Fruit fly (Drosophila melanogaster): ENCODE data around the gene CG16986.

CG16986 gene

dm6 chr3L:2585794-2586741 is 14.1 kb upstream of the CG16986 start, which contains the start of gene msn (continued):
- peak; percentile 63 for TF ChIP-seq CG15514 (GFP tag; optimal IDR thresholded peaks at IDR 0.05)
- TF ChIP-seq ap (GFP tag; IDR thresholded peaks at IDR 0.05) = no peak
- TF ChIP-seq D19B (GFP tag; optimal IDR thresholded peaks at IDR 0.05) = no peak
- no peak for TF ChIP-seq CG1529 (GFP tag; optimal IDR thresholded peaks at IDR 0.05)
- TF ChIP-seq jumu (GFP tag; optimal IDR thresholded peaks at IDR 0.05) = no peak
- TF ChIP-seq Mad (GFP tag; optimal IDR thresholded peaks at IDR 0.05) = no peak
- peak; percentile 44; the same call in 1 of the 3 replicates for TF ChIP-seq ken (GFP tag; IDR thresholded peaks at IDR 0.05)
- no peak for TF ChIP-seq Doc2 (GFP tag; IDR thresholded peaks at IDR 0.05)
- TF ChIP-seq pum (GFP tag; optimal IDR thresholded peaks at IDR 0.05) = no peak
- no peak for TF ChIP-seq shn (GFP tag; optimal IDR thresholded peaks at IDR 0.05)
- TF ChIP-seq sqz (GFP tag; optimal IDR thresholded peaks at IDR 0.05) = peak; percentile 91
- TF ChIP-seq CG6272 (GFP tag; IDR thresholded peaks at IDR 0.05) = peak; percentile 21; the same call in 1 of the 2 replicates
- TF ChIP-seq sens-2 (GFP tag; IDR thresholded peaks at IDR 0.05) = 0 out of 2 replicates have a peak, but pooled peaks have one; percentile 7
- TF ChIP-seq Sry-β (GFP tag; optimal IDR thresholded peaks at IDR 0.05) = no peak
- TF ChIP-seq Fer1 (GFP tag; optimal IDR thresholded peaks at IDR 0.05) = peak; percentile 77
- TF ChIP-seq Abd-B (GFP tag; optimal IDR thresholded peaks at IDR 0.05) = peak; percentile 20
- TF ChIP-seq CG18476 (GFP tag; optimal IDR thresholded peaks at IDR 0.05) = no peak
- no peak for TF ChIP-seq eve (GFP tag; optimal IDR thresholded peaks at IDR 0.05)
- TF ChIP-seq CG11456 (GFP tag; IDR thresholded peaks at IDR 0.05) = 0 out of 3 replicates have a peak, but pooled peaks have one; percentile 37
- peak; percentile 91 for TF ChIP-seq sens (GFP tag)
- TF ChIP-seq btn (GFP tag; optimal IDR thresholded peaks at IDR 0.05) = peak; percentile 27
- no peak; the same call in 2 of the 3 replicates for TF ChIP-seq so (GFP tag; IDR thresholded peaks at IDR 0.05)
- TF ChIP-seq Hmr (GFP tag; optimal IDR thresholded peaks at IDR 0.05) = peak; percentile 55
- TF ChIP-seq nom (GFP tag; optimal IDR thresholded peaks at IDR 0.05) = peak; percentile 82
- TF ChIP-seq Sry-δ (GFP tag; optimal IDR thresholded peaks at IDR 0.05) = peak; percentile 67
- TF ChIP-seq crp (GFP tag; optimal IDR thresholded peaks at IDR 0.05) = no peak
- no peak; the same call in 2 of the 3 replicates for TF ChIP-seq otp (GFP tag; IDR thresholded peaks at IDR 0.05)
- no peak for TF ChIP-seq wor (GFP tag; IDR thresholded peaks at IDR 0.05)
- no peak for TF ChIP-seq CG1647 (GFP tag; optimal IDR thresholded peaks at IDR 0.05)

dm6 chr3L:2586804-2587561 is 13.1 kb upstream of the CG16986 start, which contains the start of gene RpL8:
Gene RpL8, plus strand, starts transcription at chr3L:2587456.
- TF ChIP-seq lmd (GFP tag; IDR thresholded peaks at IDR 0.05) (peak; percentile 66), CG10565 (GFP tag; optimal IDR thresholded peaks at IDR 0.05) (peak; percentile 49), shn (GFP tag; optimal IDR thresholded peaks at IDR 0.05) (peak; percentile 62), Tbp (GFP tag; optimal IDR thresholded peaks at IDR 0.05) (no peak), Camta (GFP tag; optimal IDR thresholded peaks at IDR 0.05) (peak; percentile 68), CG31224 (GFP tag; IDR thresholded peaks at IDR 0.05) (peak; percentile 67), al (GFP tag; IDR thresholded peaks at IDR 0.05) (peak; percentile 65), odd (GFP tag; optimal IDR thresholded peaks at IDR 0.05) (peak; percentile 91), CG7357 (GFP tag; IDR thresholded peaks at IDR 0.05) (peak; percentile 94), ind (GFP tag; optimal IDR thresholded peaks at IDR 0.05) (peak; percentile 68), CG14860 (GFP tag; IDR thresholded peaks at IDR 0.05; ENCODE audit: partially characterized antibody) (peak; percentile 27; the same call in 1 of the 3 replicates), tio (GFP tag; optimal IDR thresholded peaks at IDR 0.05) (peak; percentile 53), H2.0 (GFP tag; IDR thresholded peaks at IDR 0.05) (peak; percentile 86), CG10209 (GFP tag; optimal IDR thresholded peaks at IDR 0.05) (peak; percentile 86), dpn (GFP tag; optimal IDR thresholded peaks at IDR 0.05) (peak; percentile 51 to 89), fu2 (GFP tag; optimal IDR thresholded peaks at IDR 0.05) (peak; percentile 55), Deaf1 (tag; optimal IDR thresholded peaks at IDR 0.05) (peak; percentile 27), Scr (GFP tag; IDR thresholded peaks at IDR 0.05; ENCODE audit: partially characterized antibody) (peak; percentile 66), disco-r (GFP tag; optimal IDR thresholded peaks at IDR 0.05) (peak; percentile 65), CG9609 (GFP tag; optimal IDR thresholded peaks at IDR 0.05) (peak; percentile 55)

Data from whole organism, embryonic.